Fruit fly (Drosophila melanogaster) whole organism, prepupa: ENCODE results near the gene CG33639.
A peak's percentile ranks its signal among the peaks of the same experiment; 100 is the strongest.

Experiments
- Blimp-1 ChIP-seq: fragments of 200-800 bp; sonication (Bioruptor generic); optimal IDR thresholded peaks from 3 replicates; lab custom pipeline; 2017; ENCODE audit warnings: missing biosample characterization, missing genetic modification characterization, mild to moderate bottlenecking, moderate library complexity, missing genetic modification reagents
- CG10631 ChIP-seq: fragments of 200-800 bp; sonication (Bioruptor generic); optimal IDR thresholded peaks from 2 replicates; lab custom pipeline; 2016; ENCODE audit warnings: missing biosample characterization, missing genetic modification characterization
- CG10669 ChIP-seq: fragments of 200-800 bp; sonication (Bioruptor generic); optimal IDR thresholded peaks from 3 replicates; lab custom pipeline; 2018; ENCODE audit warnings: missing biosample characterization, mild to moderate bottlenecking, missing genetic modification characterization, moderate library complexity
- CG11902 ChIP-seq: fragments of 200-800 bp; sonication (Bioruptor generic); optimal IDR thresholded peaks from 3 replicates; lab custom pipeline; 2016; ENCODE audit warnings: missing biosample characterization, missing genetic modification characterization
- CG15336 ChIP-seq: fragments of 200-800 bp; sonication (Bioruptor generic); IDR thresholded peaks from 2 replicates; pipeline ENCODE4 v1.3.6; 2022; ENCODE audit warnings: missing biosample characterization, missing genetic modification characterization
- CG1621 ChIP-seq: fragments of 200-800 bp; sonication (Bioruptor generic); optimal IDR thresholded peaks from 3 replicates; lab custom pipeline; 2018; ENCODE audit warnings: missing biosample characterization, mild to moderate bottlenecking, missing genetic modification characterization
- CG16779 ChIP-seq: fragments of 200-800 bp; sonication (Bioruptor generic); optimal IDR thresholded peaks from 3 replicates; lab custom pipeline; 2017; ENCODE audit warnings: missing biosample characterization, mild to moderate bottlenecking, missing genetic modification characterization
- CG3032 ChIP-seq: fragments of 200-800 bp; optimal IDR thresholded peaks from 2 replicates; lab custom pipeline; 2019; ENCODE audit warnings: missing biosample characterization, mild to moderate bottlenecking, missing genetic modification characterization, moderate library complexity
- CG32006 ChIP-seq: fragments of 200-800 bp; sonication (Bioruptor generic); optimal IDR thresholded peaks from 3 replicates; lab custom pipeline; 2017; ENCODE audit warnings: missing biosample characterization, mild to moderate bottlenecking, missing genetic modification characterization
- CG34406 ChIP-seq: fragments of 200-800 bp; sonication (Bioruptor generic); optimal IDR thresholded peaks from 3 replicates; lab custom pipeline; 2016; ENCODE audit warnings: missing biosample characterization, missing genetic modification characterization
- CG3919 ChIP-seq: fragments of 200-800 bp; sonication (Bioruptor generic); optimal IDR thresholded peaks from 3 replicates; lab custom pipeline; 2016; ENCODE audit warnings: missing biosample characterization, missing genetic modification characterization
- CG4318 ChIP-seq: fragments of 200-800 bp; sonication (Bioruptor generic); optimal IDR thresholded peaks from 3 replicates; lab custom pipeline; 2017; ENCODE audit warnings: missing biosample characterization, mild to moderate bottlenecking, missing genetic modification characterization
- CG6276 ChIP-seq: fragments of 200-800 bp; sonication (Bioruptor generic); optimal IDR thresholded peaks from 2 replicates; lab custom pipeline; 2017; ENCODE audit warnings: missing biosample characterization, mild to moderate bottlenecking, missing genetic modification characterization
- CG6854 ChIP-seq: fragments of 200-800 bp; sonication (Bioruptor generic); optimal IDR thresholded peaks from 2 replicates; lab custom pipeline; 2017; ENCODE audit warnings: missing biosample characterization, mild to moderate bottlenecking, missing genetic modification characterization
- CG8319 ChIP-seq: fragments of 200-800 bp; sonication (Bioruptor generic); optimal IDR thresholded peaks from 3 replicates; lab custom pipeline; 2016; ENCODE audit warnings: missing biosample characterization, missing genetic modification characterization
- Eip75B ChIP-seq: fragments of 200-800 bp; sonication (Bioruptor generic); optimal IDR thresholded peaks from 3 replicates; lab custom pipeline; 2016; ENCODE audit warnings: missing biosample characterization, missing genetic modification characterization
- Eip93F ChIP-seq: fragments of 200-800 bp; sonication (Bioruptor generic); optimal IDR thresholded peaks from 2 replicates; lab custom pipeline; 2016; ENCODE audit warnings: missing biosample characterization, mild to moderate bottlenecking, missing genetic modification characterization
- Ets21C ChIP-seq: fragments of 200-800 bp; sonication (Bioruptor generic); optimal IDR thresholded peaks from 3 replicates; lab custom pipeline; 2016; ENCODE audit warnings: missing biosample characterization, missing genetic modification characterization
- Hr38 ChIP-seq: sonication (Bioruptor generic); optimal IDR thresholded peaks from 2 replicates; lab custom pipeline; 2016; ENCODE audit warnings: missing biosample characterization, missing genetic modification characterization
- Hr39 ChIP-seq: fragments of 200-800 bp; sonication (Bioruptor generic); optimal IDR thresholded peaks from 2 replicates; lab custom pipeline; 2016; ENCODE audit warnings: missing biosample characterization, missing genetic modification characterization
- Hr4 ChIP-seq: fragments of 200-800 bp; sonication (Bioruptor generic); optimal IDR thresholded peaks from 3 replicates; lab custom pipeline; 2016; ENCODE audit warnings: missing biosample characterization, missing genetic modification characterization
- Lpt ChIP-seq: fragments of 200-800 bp; sonication (Bioruptor generic); optimal IDR thresholded peaks from 3 replicates; lab custom pipeline; 2016; ENCODE audit warnings: missing biosample characterization, missing genetic modification characterization
- Met ChIP-seq: fragments of 200-800 bp; sonication (Bioruptor generic); optimal IDR thresholded peaks from 3 replicates; lab custom pipeline; 2016; ENCODE audit warnings: missing biosample characterization, missing genetic modification characterization
- Sox102F ChIP-seq: fragments of 200-800 bp; sonication (Bioruptor generic); optimal IDR thresholded peaks from 2 replicates; lab custom pipeline; 2016; ENCODE audit warnings: missing biosample characterization, mild to moderate bottlenecking, missing genetic modification characterization
- Sox14 ChIP-seq: fragments of 200-800 bp; sonication (Bioruptor generic); optimal IDR thresholded peaks from 3 replicates; lab custom pipeline; 2016; ENCODE audit warnings: missing biosample characterization, missing genetic modification characterization
- achi ChIP-seq: fragments of 200-800 bp; sonication (Bioruptor generic); optimal IDR thresholded peaks from 3 replicates; lab custom pipeline; 2016; ENCODE audit warnings: missing biosample characterization, missing genetic modification characterization
- acj6 ChIP-seq: fragments of 200-800 bp; sonication (Bioruptor generic); optimal IDR thresholded peaks from 3 replicates; lab custom pipeline; 2016; ENCODE audit warnings: missing biosample characterization, missing genetic modification characterization
- cyc ChIP-seq: fragments of 200-800 bp; sonication (Bioruptor generic); optimal IDR thresholded peaks from 3 replicates; lab custom pipeline; 2016; ENCODE audit warnings: missing biosample characterization, missing genetic modification characterization
- dsx ChIP-seq: fragments of 200-800 bp; optimal IDR thresholded peaks from 3 replicates; lab custom pipeline; 2019; ENCODE audit warnings: missing biosample characterization, mild to moderate bottlenecking, missing genetic modification characterization, moderate library complexity; ENCODE audit not compliant: poor library complexity, severe bottlenecking
- eg ChIP-seq: fragments of 200-800 bp; sonication (Bioruptor generic); IDR thresholded peaks from 3 replicates; pipeline ENCODE4 v1.3.6; 2022; ENCODE audit warnings: missing biosample characterization, missing genetic modification characterization
- fd59A ChIP-seq: fragments of 200-800 bp; sonication (Bioruptor generic); optimal IDR thresholded peaks from 2 replicates; lab custom pipeline; 2017; ENCODE audit warnings: missing biosample characterization, mild to moderate bottlenecking, missing genetic modification characterization, missing genetic modification reagents
- fd85E ChIP-seq: fragments of 200-800 bp; sonication (Bioruptor generic); optimal IDR thresholded peaks from 3 replicates; lab custom pipeline; 2016; ENCODE audit warnings: missing biosample characterization, missing genetic modification characterization
- lz ChIP-seq: fragments of 200-800 bp; sonication (Bioruptor generic); optimal IDR thresholded peaks from 3 replicates; lab custom pipeline; 2016; ENCODE audit warnings: missing biosample characterization, missing genetic modification characterization
- net ChIP-seq: fragments of 200-800 bp; sonication (Bioruptor generic); optimal IDR thresholded peaks from 3 replicates; lab custom pipeline; 2016; ENCODE audit warnings: missing biosample characterization, missing genetic modification characterization
- salr ChIP-seq, 2 experiments: fragments of 200-800 bp; sonication (Bioruptor generic); optimal IDR thresholded peaks; 3 replicates each; lab custom pipeline; 2016 to 2018; ENCODE audit warnings: missing biosample characterization in 2 of 2, missing genetic modification characterization in 2 of 2, mild to moderate bottlenecking in 1 of 2
- ss ChIP-seq, 2 experiments: fragments of 200-800 bp; sonication (Bioruptor generic); optimal IDR thresholded peaks; 2 replicates in 1 of 2; 3 replicates in 1 of 2; lab custom pipeline; 2017 to 2018; ENCODE audit warnings: mild to moderate bottlenecking in 2 of 2, missing biosample characterization in 2 of 2, missing genetic modification characterization in 2 of 2, moderate library complexity in 1 of 2
- svp ChIP-seq: fragments of 200-800 bp; sonication (Bioruptor generic); peaks from one replicate; lab custom pipeline; 2016; ENCODE audit warnings: missing biosample characterization, missing genetic modification characterization
- topi ChIP-seq: fragments of 200-800 bp; sonication (Bioruptor generic); optimal IDR thresholded peaks from 3 replicates; lab custom pipeline; 2016; ENCODE audit warnings: missing biosample characterization, missing genetic modification characterization

CG33639 gene

DNA sequence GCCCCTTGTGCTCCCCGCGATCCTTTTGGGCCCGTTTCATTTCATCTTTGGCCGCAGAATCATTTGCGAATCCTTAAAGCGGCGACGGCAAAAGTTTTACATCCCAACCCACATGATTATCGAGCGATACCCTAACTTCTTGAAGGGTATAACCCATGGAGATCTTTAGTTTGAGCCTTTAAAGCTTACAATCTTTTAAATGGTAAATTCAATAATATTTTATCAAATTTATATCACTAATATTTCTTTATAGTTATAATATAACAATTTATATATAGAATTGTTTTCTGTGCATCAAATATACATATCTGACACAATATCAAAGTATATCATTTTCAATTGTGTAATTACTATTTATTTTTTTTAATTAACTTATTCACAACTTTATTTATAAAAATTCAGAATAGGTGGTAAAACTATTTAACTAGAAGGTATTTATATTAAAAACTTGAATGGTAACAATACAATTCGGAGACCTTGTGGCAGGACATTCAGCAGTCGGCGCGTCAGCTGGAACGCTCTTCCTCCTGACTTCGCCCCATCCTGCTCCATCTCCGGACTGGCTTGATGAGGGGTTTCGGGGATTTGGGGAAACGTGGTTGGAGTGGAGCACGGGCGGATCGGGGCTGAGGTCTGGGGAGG, 30.5 kb upstream of the CG33639 start (continued):
- TF ChIP-seq CG4318 (GFP tag; lab: Kevin White, UChicago) (no peak), salr (GFP tag; optimal IDR thresholded peaks at IDR 0.05; lab: Kevin White, UChicago) (peak in 1 of 2 experiments; percentile 26), CG3919 (GFP tag; lab: Kevin White, UChicago) (peak; percentile 67), CG15336 (GFP tag; lab: Robert Waterston, UW) (no peak), Hr39 (GFP tag; lab: Kevin White, UChicago) (peak; percentile 33), Sox102F (GFP tag; lab: Kevin White, UChicago) (no peak), Lpt (no peak), eg (no peak), CG1621 (tag; lab: Kevin White, UChicago) (no peak), Hr38 (GFP tag; lab: Kevin White, UChicago) (no peak), CG10669 (GFP tag; lab: Kevin White, UChicago) (peak; percentile 56), svp (GFP tag; lab: Kevin White, UChicago) (peak; percentile 87), Eip93F (GFP tag; lab: Kevin White, UChicago) (no peak), fd59A (GFP tag; lab: Kevin White, UChicago) (peak; percentile 50), acj6 (peak; percentile 62), achi (GFP tag; lab: Kevin White, UChicago) (peak; percentile 51), CG8319 (GFP tag; lab: Kevin White, UChicago) (peak; percentile 32), Met (GFP tag; lab: Kevin White, UChicago) (peak; percentile 51), CG10631 (peak; percentile 59), CG32006 (GFP tag; lab: Kevin White, UChicago) (peak; percentile 22), net (no peak), CG11902 (GFP tag; lab: Kevin White, UChicago) (peak; percentile 75), cyc (GFP tag; lab: Kevin White, UChicago) (peak; percentile 69), ss (GFP tag; optimal IDR thresholded peaks at IDR 0.05; lab: Kevin White, UChicago) (peak; percentile 44 to 78), CG3032 (tag; lab: Kevin White, UChicago) (peak; percentile 81), CG16779 (tag; lab: Kevin White, UChicago) (no peak), Blimp-1 (GFP tag; lab: Kevin White, UChicago) (peak; percentile 47), Hr4 (no peak), topi (GFP tag; lab: Kevin White, UChicago) (peak; percentile 63), Sox14 (GFP tag; lab: Kevin White, UChicago) (no peak), Ets21C (GFP tag; lab: Kevin White, UChicago) (no peak), fd85E (GFP tag; lab: Kevin White, UChicago) (no peak)

dm6 chrX:18254465-18254864, 28.6 kb upstream of the CG33639 start:
- TF ChIP-seq Blimp-1 (GFP tag; lab: Kevin White, UChicago): no peak
- TF ChIP-seq svp (GFP tag; lab: Kevin White, UChicago): peak; percentile 27
- TF ChIP-seq, all 60 proteins: peak for 1

dm6 chrX:18253773-18254172, 27.9 kb upstream of the CG33639 start:
- TF ChIP-seq achi (GFP tag; lab: Kevin White, UChicago): no peak
- peak; percentile 53 for TF ChIP-seq svp (GFP tag; lab: Kevin White, UChicago)
- peak; percentile 2 for TF ChIP-seq CG6854 (GFP tag; lab: Kevin White, UChicago)
- TF ChIP-seq topi (GFP tag; lab: Kevin White, UChicago): no peak
- no peak for TF ChIP-seq CG1621 (tag; lab: Kevin White, UChicago)

- TF ChIP-seq svp (GFP tag; lab: Kevin White, UChicago) (no peak), topi (GFP tag; lab: Kevin White, UChicago) (no peak), CG6276 (GFP tag; lab: Kevin White, UChicago) (no peak), CG32006 (GFP tag; lab: Kevin White, UChicago) (no peak), CG34406 (no peak), dsx (GFP tag; lab: Kevin White, UChicago) (peak; percentile 67), Eip75B (GFP tag; lab: Kevin White, UChicago) (no peak), lz (GFP tag; lab: Kevin White, UChicago) (no peak)
These were observed 26.0 kb upstream of the CG33639 start for dm6 chrX:18251910-18252309.
